Fruit fly (Drosophila melanogaster) whole organism, prepupa: ENCODE measurements around the gene Sec22.

Experiments
- CG10669 ChIP-seq: fragments of 200-800 bp; sonication (Bioruptor generic); optimal IDR thresholded peaks from 3 replicates; lab custom pipeline; 2018; ENCODE audit warnings: missing biosample characterization, mild to moderate bottlenecking, missing genetic modification characterization, moderate library complexity
- CG11294 ChIP-seq: fragments of 200-800 bp; sonication (Bioruptor generic); IDR thresholded peaks from 2 replicates; pipeline ENCODE4 v1.3.6; 2022; ENCODE audit warnings: missing biosample characterization, missing genetic modification characterization
- CG31627 ChIP-seq: fragments of 200-800 bp; sonication (Bioruptor generic); optimal IDR thresholded peaks from 3 replicates; lab custom pipeline; 2016; ENCODE audit warnings: missing biosample characterization, missing genetic modification characterization
- CG34406 ChIP-seq: fragments of 200-800 bp; sonication (Bioruptor generic); optimal IDR thresholded peaks from 3 replicates; lab custom pipeline; 2016; ENCODE audit warnings: missing biosample characterization, missing genetic modification characterization
- CG6163 ChIP-seq: fragments of 200-800 bp; sonication (Bioruptor generic); IDR thresholded peaks from 3 replicates; pipeline ENCODE4 v1.3.6; 2022; ENCODE audit warnings: missing biosample characterization, missing genetic modification characterization
- CG6276 ChIP-seq: fragments of 200-800 bp; sonication (Bioruptor generic); optimal IDR thresholded peaks from 2 replicates; lab custom pipeline; 2017; ENCODE audit warnings: missing biosample characterization, mild to moderate bottlenecking, missing genetic modification characterization
- CG6792 ChIP-seq: fragments of 200-800 bp; sonication (Bioruptor generic); optimal IDR thresholded peaks from 3 replicates; lab custom pipeline; 2016; ENCODE audit warnings: missing biosample characterization, missing genetic modification characterization
- CG6854 ChIP-seq: fragments of 200-800 bp; sonication (Bioruptor generic); optimal IDR thresholded peaks from 2 replicates; lab custom pipeline; 2017; ENCODE audit warnings: missing biosample characterization, mild to moderate bottlenecking, missing genetic modification characterization
- CG8319 ChIP-seq: fragments of 200-800 bp; sonication (Bioruptor generic); optimal IDR thresholded peaks from 3 replicates; lab custom pipeline; 2016; ENCODE audit warnings: missing biosample characterization, missing genetic modification characterization
- CG9139 ChIP-seq: fragments of 200-800 bp; sonication (Bioruptor generic); optimal IDR thresholded peaks from 3 replicates; lab custom pipeline; 2017; ENCODE audit warnings: missing biosample characterization, mild to moderate bottlenecking, missing genetic modification characterization
- Eip93F ChIP-seq: fragments of 200-800 bp; sonication (Bioruptor generic); optimal IDR thresholded peaks from 2 replicates; lab custom pipeline; 2016; ENCODE audit warnings: missing biosample characterization, mild to moderate bottlenecking, missing genetic modification characterization
- Hr38 ChIP-seq: sonication (Bioruptor generic); optimal IDR thresholded peaks from 2 replicates; lab custom pipeline; 2016; ENCODE audit warnings: missing biosample characterization, missing genetic modification characterization
- Hr4 ChIP-seq: fragments of 200-800 bp; sonication (Bioruptor generic); optimal IDR thresholded peaks from 3 replicates; lab custom pipeline; 2016; ENCODE audit warnings: missing biosample characterization, missing genetic modification characterization
- OdsH ChIP-seq: fragments of 200-800 bp; sonication (Bioruptor generic); optimal IDR thresholded peaks from 3 replicates; lab custom pipeline; 2016; ENCODE audit warnings: missing biosample characterization, missing genetic modification characterization
- Sox15 ChIP-seq: fragments of 200-800 bp; sonication (Bioruptor generic); optimal IDR thresholded peaks from 3 replicates; lab custom pipeline; 2016; ENCODE audit warnings: missing biosample characterization, missing genetic modification characterization
- dsx ChIP-seq: fragments of 200-800 bp; optimal IDR thresholded peaks from 3 replicates; lab custom pipeline; 2019; ENCODE audit warnings: missing biosample characterization, mild to moderate bottlenecking, missing genetic modification characterization, moderate library complexity; ENCODE audit not compliant: poor library complexity, severe bottlenecking
- esn ChIP-seq: fragments of 200-800 bp; sonication (Bioruptor generic); optimal IDR thresholded peaks from 2 replicates; lab custom pipeline; 2016; ENCODE audit warnings: missing biosample characterization, mild to moderate bottlenecking, missing genetic modification characterization, moderate library complexity
- fd85E ChIP-seq: fragments of 200-800 bp; sonication (Bioruptor generic); optimal IDR thresholded peaks from 3 replicates; lab custom pipeline; 2016; ENCODE audit warnings: missing biosample characterization, missing genetic modification characterization
- lz ChIP-seq: fragments of 200-800 bp; sonication (Bioruptor generic); optimal IDR thresholded peaks from 3 replicates; lab custom pipeline; 2016; ENCODE audit warnings: missing biosample characterization, missing genetic modification characterization
- net ChIP-seq: fragments of 200-800 bp; sonication (Bioruptor generic); optimal IDR thresholded peaks from 3 replicates; lab custom pipeline; 2016; ENCODE audit warnings: missing biosample characterization, missing genetic modification characterization
- ss ChIP-seq, 2 experiments: fragments of 200-800 bp; sonication (Bioruptor generic); optimal IDR thresholded peaks; 2 replicates in 1 of 2; 3 replicates in 1 of 2; lab custom pipeline; 2017 to 2018; ENCODE audit warnings: mild to moderate bottlenecking in 2 of 2, missing biosample characterization in 2 of 2, missing genetic modification characterization in 2 of 2, moderate library complexity in 1 of 2
- topi ChIP-seq: fragments of 200-800 bp; sonication (Bioruptor generic); optimal IDR thresholded peaks from 3 replicates; lab custom pipeline; 2016; ENCODE audit warnings: missing biosample characterization, missing genetic modification characterization

Sec22 gene

dm6 chrX:843489-843888 is 37.6 kb downstream of the Sec22 start (continued):
- TF ChIP-seq CG10669, result peak; percentile 9
- no peak for TF ChIP-seq Sox15 (GFP tag; lab: Kevin White, UChicago)
- no peak for TF ChIP-seq fd85E (GFP tag; lab: Kevin White, UChicago)
- TF ChIP-seq CG6854 (GFP tag; lab: Kevin White, UChicago), result no peak
- no peak for TF ChIP-seq CG6163 (GFP tag; lab: Robert Waterston, UW)
- no peak for TF ChIP-seq Eip93F (GFP tag; lab: Kevin White, UChicago)
- TF ChIP-seq CG6792 (GFP tag; lab: Kevin White, UChicago), result no peak
- no peak for TF ChIP-seq esn (GFP tag; lab: Kevin White, UChicago)
- TF ChIP-seq dsx (GFP tag; lab: Kevin White, UChicago), result no peak
- TF ChIP-seq CG8319 (GFP tag; lab: Kevin White, UChicago), result no peak
- TF ChIP-seq CG31627 (GFP tag; lab: Kevin White, UChicago), result peak; percentile 7
- no peak for TF ChIP-seq CG11294

- TF ChIP-seq net (no peak), CG9139 (GFP tag; lab: Kevin White, UChicago) (no peak), CG34406 (no peak), dsx (GFP tag; lab: Kevin White, UChicago) (no peak)
Measured at dm6 chrX:844523-844922, 38.6 kb downstream of the Sec22 start, which contains the start of gene CG14635. Gene CG14635, plus strand, starts transcription at chrX:844823.

- TF ChIP-seq topi (GFP tag; lab: Kevin White, UChicago) (no peak), net (no peak), CG6276 (no peak), Hr4 (no peak), OdsH (GFP tag; lab: Kevin White, UChicago) (no peak), Sox15 (GFP tag; lab: Kevin White, UChicago) (no peak), lz (GFP tag; lab: Kevin White, UChicago) (no peak), ss (GFP tag; optimal IDR thresholded peaks at IDR 0.05; lab: Kevin White, UChicago) (no peak), CG10669 (no peak), CG6163 (GFP tag; lab: Robert Waterston, UW) (no peak), Hr38 (GFP tag; lab: Kevin White, UChicago) (no peak)
- TF ChIP-seq, all 60 proteins: peak for 0
Measured at dm6 chrX:847057-847456, 41.2 kb downstream of the Sec22 start, which contains the start of gene CG3713. Gene CG3713, minus strand, starts transcription at chrX:847157.
